Worm (Caenorhabditis elegans) whole organism, L2 larva: ENCODE data around the gene oac-49.
A peak's percentile ranks its signal among the peaks of the same experiment; 100 is the strongest.

Experiments
- R02D3.7 ChIP-seq: fragments of 150-350 bp; optimal IDR thresholded peaks from 2 replicates; lab custom pipeline; 2014; ENCODE audit warnings: missing biosample characterization, missing genetic modification characterization
- alr-1 ChIP-seq: fragments of 150-350 bp; optimal IDR thresholded peaks from 2 replicates; lab custom pipeline; 2014; ENCODE audit warnings: missing biosample characterization, missing genetic modification characterization
- blmp-1 ChIP-seq: sonication (generic microtip); optimal IDR thresholded peaks from 2 replicates; lab custom pipeline; 2017; ENCODE audit warnings: missing genetic modification characterization, mild to moderate bottlenecking, missing compliant biosample characterization, antibody characterized with exemption, moderate library complexity; ENCODE audit not compliant: insufficient read depth
- ceh-16 ChIP-seq: fragments of 150-350 bp; optimal IDR thresholded peaks from 2 replicates; lab custom pipeline; 2014; ENCODE audit warnings: missing biosample characterization, missing genetic modification characterization
- lsy-2 ChIP-seq, 2 experiments: fragments of 150-350 bp in 1 of 2; sonication (generic microtip) in 1 of 2; optimal IDR thresholded peaks; 2 replicates each; lab custom pipeline; 2014 to 2017; ENCODE audit warnings: missing biosample characterization in 2 of 2, missing genetic modification characterization in 2 of 2
- unc-62 ChIP-seq: fragments of 150-350 bp; optimal IDR thresholded peaks from 2 replicates; lab custom pipeline; 2014; ENCODE audit warnings: missing biosample characterization, missing genetic modification reagents, missing genetic modification characterization
- zag-1 ChIP-seq: fragments of 150-350 bp; optimal IDR thresholded peaks from 2 replicates; lab custom pipeline; 2014; ENCODE audit warnings: missing biosample characterization, missing genetic modification characterization
- ztf-1 ChIP-seq: fragments of 200-800 bp; sonication (Bioruptor generic); conservative IDR thresholded peaks from 2 replicates; pipeline ENCODE4 v1.3.6; 2022; ENCODE audit warnings: missing genetic modification characterization, missing compliant biosample characterization

DNA sequence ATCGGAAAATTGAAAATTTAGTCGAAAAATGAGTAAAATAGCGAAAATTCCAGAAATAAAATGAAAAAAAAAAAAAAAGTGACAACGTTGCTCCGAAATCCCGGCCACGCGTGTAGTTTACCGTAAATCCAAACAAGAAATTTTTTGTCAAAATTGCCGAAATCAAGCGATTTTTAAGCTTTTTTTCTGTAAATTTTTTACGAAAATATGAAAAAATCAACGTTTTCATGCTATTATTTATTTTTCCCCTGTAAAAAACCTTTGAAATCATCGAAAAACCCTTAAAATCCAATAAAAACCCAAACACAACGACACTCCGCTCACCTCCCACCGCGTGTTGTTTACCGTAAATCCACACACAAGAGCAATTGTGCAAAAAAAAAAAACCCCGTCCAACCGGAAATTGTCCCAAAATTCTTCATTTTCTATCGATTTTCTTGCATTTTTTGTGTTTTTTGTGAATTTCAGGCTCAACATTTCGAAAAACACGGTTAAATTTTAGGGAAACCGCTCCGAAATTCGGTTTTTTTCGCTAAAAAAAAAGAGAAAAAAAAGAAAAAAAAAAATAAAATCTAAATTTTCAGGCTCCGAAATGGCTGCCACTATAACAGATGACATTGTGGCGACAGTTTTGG is 27.7 kb upstream of the oac-49 start, which contains the start of the genes Y39B6A.3 and pph-5:
- TF ChIP-seq lsy-2 (tag; optimal IDR thresholded peaks at IDR 0.05; lab: Kevin White, UChicago), result peak; percentile 34 to 70
- no peak for TF ChIP-seq zag-1 (tag; lab: Kevin White, UChicago)
- no peak for TF ChIP-seq ztf-1 (GFP tag; lab: Robert Waterston, UW)
- no peak for TF ChIP-seq unc-62
- peak; percentile 95 for TF ChIP-seq R02D3.7
- TF ChIP-seq alr-1 (tag; lab: Kevin White, UChicago), result no peak
- no peak for TF ChIP-seq ceh-16 (tag; lab: Kevin White, UChicago)
- no peak for TF ChIP-seq blmp-1 (tag; lab: Kevin White, UChicago)
